Worm (Caenorhabditis elegans): Measurements from ENCODE around the gene gly-6.
A peak's percentile ranks its signal among the peaks of the same experiment; 100 is the strongest.

DNA sequence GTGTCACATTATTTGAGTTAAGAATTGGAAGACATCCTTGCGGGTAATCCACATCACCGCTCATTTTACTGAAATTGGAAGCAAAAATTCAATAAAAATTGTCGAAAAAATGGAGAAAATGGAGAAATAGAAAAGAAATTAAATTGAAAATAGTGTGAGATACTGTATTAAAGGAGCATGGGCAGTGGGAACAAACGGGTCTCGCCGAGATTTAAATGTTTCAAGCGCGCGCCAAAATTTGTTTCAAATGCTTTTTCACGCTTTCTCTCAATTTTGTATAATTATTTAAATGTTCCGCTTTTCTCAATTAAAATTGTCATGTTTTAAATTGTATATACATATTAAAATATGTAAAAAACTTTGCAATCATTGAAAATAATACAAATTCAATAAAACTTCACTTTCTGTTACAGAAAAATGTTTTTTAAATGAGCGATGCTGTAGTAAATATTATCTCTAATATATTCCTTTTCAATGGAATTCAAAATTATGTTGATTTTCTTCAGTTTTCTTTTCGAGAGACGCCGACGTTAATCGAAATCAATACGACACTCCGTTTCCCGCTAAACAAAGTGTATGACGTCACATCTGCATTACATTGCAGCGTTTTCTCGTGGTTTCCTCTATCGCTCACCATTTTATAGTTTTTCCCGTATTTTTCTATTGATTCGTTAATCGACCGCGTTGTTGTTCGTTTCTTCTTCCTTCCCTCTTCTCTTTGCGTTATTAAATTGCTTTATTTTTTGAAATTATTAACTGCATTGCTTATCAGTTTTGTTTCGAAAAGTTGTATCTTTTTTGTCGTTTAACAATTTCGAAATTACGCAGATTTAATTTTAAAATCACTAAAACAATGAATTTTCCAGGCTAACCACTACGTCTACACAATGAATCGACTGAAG lies 17.7 kb downstream of the gly-6 start, which contains the start of the genes evl-14 and dcn-1:
- no peak for TF ChIP-seq dao-5 (tag; optimal IDR thresholded peaks at IDR 0.05)
- peak; percentile 50 for TF ChIP-seq W03F9.2 (tag; optimal IDR thresholded peaks at IDR 0.05)
- TF ChIP-seq him-1 (tag; optimal IDR thresholded peaks at IDR 0.05) = no peak

All from whole organism, L4/young adult.